Worm (Caenorhabditis elegans) whole organism, L2 larva: ENCODE data around the gene snt-1.
A peak's percentile ranks its signal among the peaks of the same experiment; 100 is the strongest.

Experiments used
- C34F6.9 ChIP-seq: fragments of 150-350 bp; optimal IDR thresholded peaks from 2 replicates; lab custom pipeline; 2014; ENCODE audit warnings: missing biosample characterization, missing genetic modification characterization
- F13H6.1 ChIP-seq: sonication (generic microtip); optimal IDR thresholded peaks from 2 replicates; lab custom pipeline; 2016; ENCODE audit warnings: missing genetic modification characterization, missing compliant biosample characterization
- R02D3.7 ChIP-seq: fragments of 150-350 bp; optimal IDR thresholded peaks from 2 replicates; lab custom pipeline; 2014; ENCODE audit warnings: missing biosample characterization, missing genetic modification characterization
- Y55F3AM.14 ChIP-seq: fragments of 200-800 bp; sonication (Bioruptor generic); optimal IDR thresholded peaks from 2 replicates; lab custom pipeline; 2018; ENCODE audit warnings: mild to moderate bottlenecking, missing genetic modification characterization, missing compliant biosample characterization
- ZK546.5 ChIP-seq: sonication (generic microtip); optimal IDR thresholded peaks from 2 replicates; lab custom pipeline; 2017; ENCODE audit warnings: missing biosample characterization, missing genetic modification characterization
- alr-1 ChIP-seq: fragments of 150-350 bp; optimal IDR thresholded peaks from 2 replicates; lab custom pipeline; 2014; ENCODE audit warnings: missing biosample characterization, missing genetic modification characterization
- aly-2 ChIP-seq: fragments of 150-350 bp; optimal IDR thresholded peaks from 2 replicates; lab custom pipeline; 2014; ENCODE audit warnings: missing biosample characterization, missing genetic modification characterization
- ama-1 ChIP-seq: fragments of 150-350 bp; optimal IDR thresholded peaks from 2 replicates; lab custom pipeline; 2018; ENCODE audit warnings: inconsistent platforms
- blmp-1 ChIP-seq: sonication (generic microtip); optimal IDR thresholded peaks from 2 replicates; lab custom pipeline; 2017; ENCODE audit warnings: missing genetic modification characterization, mild to moderate bottlenecking, missing compliant biosample characterization, antibody characterized with exemption, moderate library complexity; ENCODE audit not compliant: insufficient read depth
- ceh-16 ChIP-seq: fragments of 150-350 bp; optimal IDR thresholded peaks from 2 replicates; lab custom pipeline; 2014; ENCODE audit warnings: missing biosample characterization, missing genetic modification characterization
- ceh-82 ChIP-seq: fragments of 150-350 bp; optimal IDR thresholded peaks from 2 replicates; lab custom pipeline; 2014; ENCODE audit warnings: missing biosample characterization, missing genetic modification characterization
- crh-2 ChIP-seq: sonication (generic microtip); optimal IDR thresholded peaks from 2 replicates; lab custom pipeline; 2017; ENCODE audit warnings: missing biosample characterization, missing genetic modification characterization
- egl-27 ChIP-seq: sonication (generic microtip); optimal IDR thresholded peaks from 3 replicates; lab custom pipeline; 2017; ENCODE audit warnings: missing biosample characterization, missing genetic modification reagents, missing genetic modification characterization
- elt-1 ChIP-seq: fragments of 150-350 bp; optimal IDR thresholded peaks from 2 replicates; lab custom pipeline; 2014; ENCODE audit warnings: missing biosample characterization, missing genetic modification characterization
- fos-1 ChIP-seq: fragments of 150-350 bp; optimal IDR thresholded peaks from 2 replicates; lab custom pipeline; 2014; ENCODE audit warnings: missing biosample characterization, missing genetic modification characterization
- gmeb-1 ChIP-seq: fragments of 150-350 bp; optimal IDR thresholded peaks from 2 replicates; lab custom pipeline; 2014; ENCODE audit warnings: missing biosample characterization, missing genetic modification characterization
- lin-11 ChIP-seq: fragments of 150-350 bp; sonication (generic microtip); optimal IDR thresholded peaks from 2 replicates; lab custom pipeline; 2014; ENCODE audit warnings: missing biosample characterization, missing genetic modification characterization, inconsistent platforms, mixed read lengths
- lin-13 ChIP-seq: fragments of 150-350 bp; optimal IDR thresholded peaks from 2 replicates; lab custom pipeline; 2014; ENCODE audit warnings: missing biosample characterization, missing genetic modification reagents, missing genetic modification characterization
- lin-39 ChIP-seq: fragments of 150-350 bp; optimal IDR thresholded peaks from 2 replicates; lab custom pipeline; 2014; ENCODE audit warnings: missing biosample characterization, missing genetic modification reagents, missing genetic modification characterization
- lsy-2 ChIP-seq, 2 experiments: fragments of 150-350 bp in 1 of 2; sonication (generic microtip) in 1 of 2; optimal IDR thresholded peaks; 2 replicates each; lab custom pipeline; 2014 to 2017; ENCODE audit warnings: missing biosample characterization in 2 of 2, missing genetic modification characterization in 2 of 2
- mbf-1 ChIP-seq: sonication (generic microtip); optimal IDR thresholded peaks from 2 replicates; lab custom pipeline; 2017; ENCODE audit warnings: missing biosample characterization, missing genetic modification characterization
- mdl-1 ChIP-seq, 2 experiments: fragments of 150-350 bp in 1 of 2; sonication (generic microtip) in 1 of 2; optimal IDR thresholded peaks; 2 replicates each; lab custom pipeline; 2017; ENCODE audit warnings: missing biosample characterization in 2 of 2, missing genetic modification characterization in 2 of 2
- nhr-10 ChIP-seq: sonication (generic microtip); optimal IDR thresholded peaks from 2 replicates; lab custom pipeline; 2017; ENCODE audit warnings: missing biosample characterization, missing genetic modification characterization
- nhr-12 ChIP-seq: fragments of 150-350 bp; optimal IDR thresholded peaks from 2 replicates; lab custom pipeline; 2014; ENCODE audit warnings: missing biosample characterization, missing genetic modification characterization
- nhr-129 ChIP-seq: fragments of 150-350 bp; optimal IDR thresholded peaks from 2 replicates; lab custom pipeline; 2014; ENCODE audit warnings: missing biosample characterization, missing genetic modification characterization
- nhr-21 ChIP-seq: fragments of 150-350 bp; optimal IDR thresholded peaks from 2 replicates; lab custom pipeline; 2014; ENCODE audit warnings: missing biosample characterization, missing genetic modification characterization
- nhr-23 ChIP-seq: fragments of 150-350 bp; optimal IDR thresholded peaks from 2 replicates; lab custom pipeline; 2014; ENCODE audit warnings: missing biosample characterization, missing genetic modification reagents, missing genetic modification characterization
- nhr-25 ChIP-seq: fragments of 150-350 bp; sonication (generic microtip); optimal IDR thresholded peaks from 3 replicates; lab custom pipeline; 2014; ENCODE audit warnings: missing biosample characterization, missing genetic modification characterization
- nhr-6 ChIP-seq: fragments of 150-350 bp; optimal IDR thresholded peaks from 2 replicates; lab custom pipeline; 2014; ENCODE audit warnings: missing biosample characterization, missing genetic modification characterization
- nhr-77 ChIP-seq: fragments of 150-350 bp; optimal IDR thresholded peaks from 2 replicates; lab custom pipeline; 2014; ENCODE audit warnings: missing biosample characterization, missing genetic modification characterization
- sem-4 ChIP-seq: fragments of 150-350 bp; optimal IDR thresholded peaks from 2 replicates; lab custom pipeline; 2014; ENCODE audit warnings: missing biosample characterization, missing genetic modification reagents, missing genetic modification characterization
- sma-3 ChIP-seq: sonication (generic microtip); optimal IDR thresholded peaks from 2 replicates; lab custom pipeline; 2016; ENCODE audit warnings: missing genetic modification reagents, missing genetic modification characterization, missing compliant biosample characterization
- sma-9 ChIP-seq, 2 experiments: fragments of 150-350 bp in 1 of 2; sonication (generic microtip) in 1 of 2; optimal IDR thresholded peaks; 2 replicates each; lab custom pipeline; 2014 to 2016; ENCODE audit warnings: missing genetic modification characterization in 2 of 2, mild to moderate bottlenecking in 1 of 2, missing biosample characterization in 1 of 2, missing compliant biosample characterization in 1 of 2, missing genetic modification reagents in 1 of 2, moderate library complexity in 1 of 2
- snpc-4 ChIP-seq: fragments of 150-350 bp; optimal IDR thresholded peaks from 2 replicates; lab custom pipeline; 2014; ENCODE audit warnings: missing biosample characterization, missing genetic modification characterization
- unc-39 ChIP-seq: fragments of 150-350 bp; optimal IDR thresholded peaks from 2 replicates; lab custom pipeline; 2014; ENCODE audit warnings: missing biosample characterization, missing genetic modification characterization
- unc-55 ChIP-seq: fragments of 150-350 bp; sonication (generic microtip); optimal IDR thresholded peaks from 3 replicates; lab custom pipeline; 2014; ENCODE audit warnings: missing biosample characterization, missing genetic modification reagents, missing genetic modification characterization
- zag-1 ChIP-seq: fragments of 150-350 bp; optimal IDR thresholded peaks from 2 replicates; lab custom pipeline; 2014; ENCODE audit warnings: missing biosample characterization, missing genetic modification characterization
- ztf-1 ChIP-seq: fragments of 200-800 bp; sonication (Bioruptor generic); conservative IDR thresholded peaks from 2 replicates; pipeline ENCODE4 v1.3.6; 2022; ENCODE audit warnings: missing genetic modification characterization, missing compliant biosample characterization
- ztf-11 ChIP-seq: sonication (generic microtip); optimal IDR thresholded peaks from 2 replicates; lab custom pipeline; 2017; ENCODE audit warnings: missing biosample characterization, missing genetic modification characterization
- ztf-4 ChIP-seq: fragments of 150-350 bp; optimal IDR thresholded peaks from 2 replicates; lab custom pipeline; 2014; ENCODE audit warnings: missing biosample characterization, missing genetic modification characterization

The snt-1 gene

DNA sequence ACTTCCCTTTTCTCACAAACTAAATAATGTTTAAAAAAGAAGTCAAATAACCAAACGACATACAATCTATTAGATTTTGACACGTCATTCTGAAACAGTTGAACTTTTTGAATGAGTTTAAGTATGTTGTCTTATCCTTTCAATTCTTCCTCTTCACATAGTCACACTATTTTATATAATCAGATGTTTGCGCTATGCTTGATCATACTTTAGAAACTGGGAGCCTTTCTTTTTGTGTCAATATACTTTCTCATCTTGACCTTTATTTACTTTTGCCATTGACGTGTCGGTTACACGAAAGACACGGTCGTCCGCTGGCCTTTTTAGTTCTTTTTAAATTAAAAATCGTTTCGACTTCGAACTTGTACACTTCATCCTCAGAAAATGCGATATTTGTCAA lies 41.2 kb downstream of the snt-1 start, which contains the start of gene C04A2.15:
TSS of gene C04A2.15 (plus strand) at position 299 of the 400 bp plus-strand sequence.
- TF ChIP-seq alr-1 (tag; lab: Kevin White, UChicago), result no peak
- peak; percentile 42 for TF ChIP-seq F13H6.1 (tag; lab: Kevin White, UChicago)

DNA sequence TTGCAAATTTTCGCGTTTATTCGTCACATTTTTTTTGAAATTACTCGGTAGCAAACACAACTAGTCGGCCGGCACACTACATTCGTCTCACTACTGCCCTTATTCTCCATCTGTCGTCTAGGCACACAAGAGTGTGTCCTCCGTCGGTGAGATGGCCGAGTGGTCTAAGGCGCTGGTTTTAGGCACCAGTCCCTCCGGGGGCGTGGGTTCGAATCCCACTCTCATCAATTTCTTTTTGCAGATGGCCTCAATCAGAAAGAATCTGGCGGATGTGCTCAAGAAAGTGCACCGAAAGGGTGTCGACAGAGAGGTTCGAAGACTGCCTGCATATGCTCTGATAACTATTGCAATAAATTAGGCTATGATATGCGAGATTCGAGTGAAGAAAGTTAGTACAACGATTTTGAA lies 42.3 kb downstream of the snt-1 start:
- TF ChIP-seq nhr-129 (tag; lab: Kevin White, UChicago) (peak; percentile 88), ztf-4 (tag; lab: Kevin White, UChicago) (peak; percentile 11), ztf-11 (tag; lab: Kevin White, UChicago) (no peak), R02D3.7 (tag; lab: Kevin White, UChicago) (no peak), blmp-1 (tag; lab: Kevin White, UChicago) (no peak), lin-13 (GFP tag; lab: Kevin White, UChicago) (peak; percentile 64), crh-2 (tag; lab: Kevin White, UChicago) (peak; percentile 80), nhr-77 (tag; lab: Kevin White, UChicago) (no peak), mdl-1 (tag; optimal IDR thresholded peaks at IDR 0.05; lab: Kevin White, UChicago) (peak in 1 of 2 experiments; percentile 23), nhr-21 (peak; percentile 75), lsy-2 (tag; optimal IDR thresholded peaks at IDR 0.05; lab: Kevin White, UChicago) (peak; percentile 49 to 63), nhr-6 (no peak), lin-11 (tag; lab: Kevin White, UChicago) (peak; percentile 71), unc-55 (peak; percentile 69), zag-1 (tag; lab: Kevin White, UChicago) (peak; percentile 26), C34F6.9 (tag; lab: Kevin White, UChicago) (peak; percentile 73), fos-1 (peak; percentile 59), ceh-82 (tag; lab: Kevin White, UChicago) (no peak), sma-9 (GFP tag; optimal IDR thresholded peaks at IDR 0.05; lab: Kevin White, UChicago) (peak; percentile 76), sma-9 (tag; optimal IDR thresholded peaks at IDR 0.05; lab: Kevin White, UChicago) (no peak), sma-3 (peak; percentile 59), nhr-25 (peak; percentile 50), nhr-23 (tag; lab: Kevin White, UChicago) (no peak), snpc-4 (tag; lab: Kevin White, UChicago) (no peak), nhr-12 (tag; lab: Kevin White, UChicago) (no peak), ama-1 (peak; percentile 28), F13H6.1 (tag; lab: Kevin White, UChicago) (peak; percentile 73), egl-27 (tag; lab: Kevin White, UChicago) (peak; percentile 82), gmeb-1 (tag; lab: Kevin White, UChicago) (peak; percentile 37), unc-39 (tag; lab: Kevin White, UChicago) (peak; percentile 15), Y55F3AM.14 (peak; percentile 47)

DNA sequence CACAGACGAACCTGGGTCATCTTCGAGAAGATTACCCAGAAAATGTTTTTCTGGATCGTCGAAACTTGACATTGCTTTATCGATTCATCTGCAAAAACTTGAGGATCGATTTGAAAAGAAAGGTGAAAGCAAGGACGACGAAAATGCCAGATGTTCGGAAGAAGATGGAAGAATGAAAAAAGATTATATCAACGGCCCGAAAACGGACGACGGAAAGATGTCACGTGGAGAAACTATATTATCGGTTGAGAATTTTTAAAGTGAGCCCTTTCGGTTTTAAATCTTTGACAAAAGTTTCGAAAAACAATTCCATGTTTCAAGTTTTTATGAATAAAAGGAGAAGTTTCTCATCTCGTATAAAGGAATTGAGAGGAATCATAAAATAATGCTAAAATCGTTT lies 47.4 kb downstream of the snt-1 start, which contains the start of gene dnj-5:
TSS of gene dnj-5 (minus strand) at position 101 of the 400 bp plus-strand sequence.
- no peak for TF ChIP-seq lsy-2 (tag; optimal IDR thresholded peaks at IDR 0.05; lab: Kevin White, UChicago)
- TF ChIP-seq lin-39 (tag; lab: Kevin White, UChicago), result no peak
- no peak for TF ChIP-seq Y55F3AM.14
- TF ChIP-seq ZK546.5, result no peak
- TF ChIP-seq crh-2 (tag; lab: Kevin White, UChicago), result no peak
- no peak for TF ChIP-seq F13H6.1 (tag; lab: Kevin White, UChicago)
- no peak for TF ChIP-seq C34F6.9 (tag; lab: Kevin White, UChicago)
- no peak for TF ChIP-seq nhr-12 (tag; lab: Kevin White, UChicago)
- TF ChIP-seq nhr-77 (tag; lab: Kevin White, UChicago), result no peak
- no peak for TF ChIP-seq lin-11 (tag; lab: Kevin White, UChicago)
- no peak for TF ChIP-seq alr-1 (tag; lab: Kevin White, UChicago)

DNA sequence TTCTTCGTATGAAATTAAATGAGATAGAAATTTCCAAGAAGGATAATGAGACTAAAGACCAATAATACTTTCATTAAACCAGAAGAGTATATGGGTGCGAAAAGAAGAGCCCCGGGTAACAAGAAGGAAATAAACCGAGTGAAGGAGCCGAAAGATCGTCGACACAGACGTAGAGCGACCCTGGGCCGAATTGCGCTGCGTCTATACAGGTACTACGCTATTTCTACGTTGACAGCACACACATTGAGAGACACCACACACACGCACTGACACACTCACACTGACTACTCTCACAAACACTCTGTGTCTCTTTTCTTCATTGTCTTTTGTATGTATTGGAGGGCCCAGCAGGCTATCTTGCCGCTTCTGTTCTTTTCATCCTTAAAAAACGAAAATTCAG lies 48.1 kb downstream of the snt-1 start:
- TF ChIP-seq mbf-1 (tag; lab: Kevin White, UChicago) (no peak), ama-1 (no peak), crh-2 (tag; lab: Kevin White, UChicago) (peak; percentile 26), lsy-2 (tag; optimal IDR thresholded peaks at IDR 0.05; lab: Kevin White, UChicago) (peak in 1 of 2 experiments; percentile 37), nhr-23 (tag; lab: Kevin White, UChicago) (no peak), ztf-1 (GFP tag; lab: Robert Waterston, UW) (no peak), gmeb-1 (tag; lab: Kevin White, UChicago) (peak; percentile 1), ceh-16 (tag; lab: Kevin White, UChicago) (no peak), zag-1 (tag; lab: Kevin White, UChicago) (peak; percentile 17), sma-9 (GFP tag; optimal IDR thresholded peaks at IDR 0.05; lab: Kevin White, UChicago) (peak; percentile 15), sma-9 (tag; optimal IDR thresholded peaks at IDR 0.05; lab: Kevin White, UChicago) (no peak), unc-55 (peak; percentile 6), F13H6.1 (tag; lab: Kevin White, UChicago) (peak; percentile 70), fos-1 (peak; percentile 60), nhr-10 (tag; lab: Kevin White, UChicago) (no peak), C34F6.9 (tag; lab: Kevin White, UChicago) (peak; percentile 36), sem-4 (no peak), nhr-21 (no peak), aly-2 (tag; lab: Kevin White, UChicago) (no peak), ztf-4 (tag; lab: Kevin White, UChicago) (no peak), nhr-129 (tag; lab: Kevin White, UChicago) (peak; percentile 84), elt-1 (tag; lab: Kevin White, UChicago) (no peak)
- TF ChIP-seq, all 48 proteins: peak for 10
